Worm (Caenorhabditis elegans): ENCODE results near the gene tag-153.

tag-153 gene

ce11 chrV:9359674-9360073, 36.8 kb downstream of the tag-153 start, which contains the start of gene gpa-3:
Gene gpa-3 (minus strand): TSS chrV:9359774.
- TF ChIP-seq ceh-36 (tag; optimal IDR thresholded peaks at IDR 0.05): no peak
- TF ChIP-seq ceh-13 (GFP tag; optimal IDR thresholded peaks at IDR 0.05): no peak
- no peak for TF ChIP-seq tbx-37 (GFP tag; conservative IDR thresholded peaks at IDR 0.05)
- TF ChIP-seq hmg-4 (GFP tag; optimal IDR thresholded peaks at IDR 0.05): no peak
- no peak for TF ChIP-seq B0310.2 (tag; optimal IDR thresholded peaks at IDR 0.05)
- no peak for TF ChIP-seq tra-4 (tag; optimal IDR thresholded peaks at IDR 0.05)
- TF ChIP-seq aly-1 (tag; optimal IDR thresholded peaks at IDR 0.05): no peak
- no peak for TF ChIP-seq hnd-1 (tag; optimal IDR thresholded peaks at IDR 0.05)

ce11 chrV:9370986-9371385, 48.1 kb downstream of the tag-153 start, which contains the start of gene E02C12.6:
Gene E02C12.6 (minus strand): TSS chrV:9371086.
- TF ChIP-seq sea-1 (GFP tag; conservative IDR thresholded peaks at IDR 0.05): no peak
- TF ChIP-seq B0310.2 (tag; optimal IDR thresholded peaks at IDR 0.05): no peak
- no peak for TF ChIP-seq hmg-4 (GFP tag; optimal IDR thresholded peaks at IDR 0.05)
- no peak for TF ChIP-seq tbx-11 (GFP tag; IDR thresholded peaks at IDR 0.05)
- no peak for TF ChIP-seq ama-1 (optimal IDR thresholded peaks at IDR 0.05)
- no peak for TF ChIP-seq hmbx-1 (tag; optimal IDR thresholded peaks at IDR 0.05)
- no peak for TF ChIP-seq aly-1 (tag; optimal IDR thresholded peaks at IDR 0.05)
- TF ChIP-seq ceh-36 (tag; optimal IDR thresholded peaks at IDR 0.05): no peak
- no peak for TF ChIP-seq hnd-1 (tag; optimal IDR thresholded peaks at IDR 0.05)
- no peak for TF ChIP-seq pes-1 (GFP tag; IDR thresholded peaks at IDR 0.05)
- TF ChIP-seq flt-1 (GFP tag; IDR thresholded peaks at IDR 0.05): no peak

ce11 chrV:9373473-9373872, 50.6 kb downstream of the tag-153 start, which contains the start of gene E02C12.8:
Gene E02C12.8 (minus strand): TSS chrV:9373613.
- TF ChIP-seq aly-1 (tag; optimal IDR thresholded peaks at IDR 0.05): no peak
- no peak for TF ChIP-seq tbx-37 (GFP tag; conservative IDR thresholded peaks at IDR 0.05)
- TF ChIP-seq ceh-13 (GFP tag; optimal IDR thresholded peaks at IDR 0.05): no peak
- no peak for TF ChIP-seq hmbx-1 (tag; optimal IDR thresholded peaks at IDR 0.05)
- no peak for TF ChIP-seq ama-1 (optimal IDR thresholded peaks at IDR 0.05)
- TF ChIP-seq hnd-1 (tag; optimal IDR thresholded peaks at IDR 0.05): no peak
- no peak for TF ChIP-seq pes-1 (GFP tag; IDR thresholded peaks at IDR 0.05)
- TF ChIP-seq sea-1 (GFP tag; conservative IDR thresholded peaks at IDR 0.05): no peak
- TF ChIP-seq F13C5.2 (tag; optimal IDR thresholded peaks at IDR 0.05): no peak
- no peak for TF ChIP-seq tra-4 (tag; optimal IDR thresholded peaks at IDR 0.05)
- TF ChIP-seq scrt-1 (GFP tag; IDR thresholded peaks at IDR 0.05): no peak
- no peak for TF ChIP-seq ets-7 (tag; optimal IDR thresholded peaks at IDR 0.05)
- TF ChIP-seq tbx-11 (GFP tag; IDR thresholded peaks at IDR 0.05): no peak
- TF ChIP-seq B0310.2 (tag; optimal IDR thresholded peaks at IDR 0.05): no peak
- TF ChIP-seq flt-1 (GFP tag; IDR thresholded peaks at IDR 0.05): no peak

- TF ChIP-seq flt-1 (GFP tag; IDR thresholded peaks at IDR 0.05) (no peak), ceh-36 (tag; optimal IDR thresholded peaks at IDR 0.05) (no peak), hnd-1 (tag; optimal IDR thresholded peaks at IDR 0.05) (no peak), hmbx-1 (tag; optimal IDR thresholded peaks at IDR 0.05) (no peak), ceh-13 (GFP tag; optimal IDR thresholded peaks at IDR 0.05) (no peak), tbx-11 (GFP tag; IDR thresholded peaks at IDR 0.05) (no peak), sea-1 (GFP tag; conservative IDR thresholded peaks at IDR 0.05) (no peak), aly-1 (tag; optimal IDR thresholded peaks at IDR 0.05) (no peak)
These were observed 52.5 kb downstream of the tag-153 start, which contains the start of gene E02C12.9 for ce11 chrV:9375378-9375777. Gene E02C12.9 (minus strand): TSS chrV:9375478.

- TF ChIP-seq tra-4 (tag; optimal IDR thresholded peaks at IDR 0.05) (no peak), ceh-36 (tag; optimal IDR thresholded peaks at IDR 0.05) (no peak), hnd-1 (tag; optimal IDR thresholded peaks at IDR 0.05) (no peak), flt-1 (GFP tag; IDR thresholded peaks at IDR 0.05) (no peak), scrt-1 (GFP tag; IDR thresholded peaks at IDR 0.05) (no peak), hmbx-1 (tag; optimal IDR thresholded peaks at IDR 0.05) (no peak), hmg-4 (GFP tag; optimal IDR thresholded peaks at IDR 0.05) (no peak), ceh-13 (GFP tag; optimal IDR thresholded peaks at IDR 0.05) (no peak), ama-1 (optimal IDR thresholded peaks at IDR 0.05) (no peak), F13C5.2 (tag; optimal IDR thresholded peaks at IDR 0.05) (no peak), aly-1 (tag; optimal IDR thresholded peaks at IDR 0.05) (no peak), pes-1 (GFP tag; IDR thresholded peaks at IDR 0.05) (no peak), sea-1 (GFP tag; conservative IDR thresholded peaks at IDR 0.05) (no peak)
These were observed 53.5 kb downstream of the tag-153 start, which contains the start of gene E02C12.19 for ce11 chrV:9376417-9376816. Gene E02C12.19 (minus strand): TSS chrV:9376517.

All from whole organism, early embryonic.